Worm (Caenorhabditis elegans) whole organism, young adult: Measurements from ENCODE around the gene trh-1.

ENCODE experiments used
- C17E4.6 ChIP-seq: fragments of 200-800 bp; sonication (Bioruptor generic); IDR thresholded peaks from 2 replicates; pipeline ENCODE4 v1.3.6; 2022; ENCODE audit warnings: missing genetic modification reagents, missing genetic modification characterization, missing compliant biosample characterization
- D2030.7 ChIP-seq: fragments of 200-800 bp; sonication (Bioruptor generic); IDR thresholded peaks from 2 replicates; pipeline ENCODE4 v1.3.6; 2022; ENCODE audit warnings: missing genetic modification reagents, missing genetic modification characterization, missing compliant biosample characterization
- F22D6.2 ChIP-seq: sonication (generic microtip); optimal IDR thresholded peaks from 2 replicates; lab custom pipeline; 2016; ENCODE audit warnings: mild to moderate bottlenecking, missing genetic modification characterization, missing compliant biosample characterization
- F39B2.1 ChIP-seq: fragments of 200-800 bp; sonication (Bioruptor generic); IDR thresholded peaks from 2 replicates; pipeline ENCODE4 v1.3.6; 2022; ENCODE audit warnings: missing genetic modification reagents, missing genetic modification characterization, missing compliant biosample characterization
- F55B11.4 ChIP-seq: sonication (generic microtip); optimal IDR thresholded peaks from 2 replicates; lab custom pipeline; 2016; ENCODE audit warnings: missing compliant biosample characterization, missing genetic modification characterization, borderline replicate concordance; ENCODE audit not compliant: insufficient read depth
- K12H6.12 ChIP-seq: fragments of 200-800 bp; sonication (Bioruptor generic); optimal IDR thresholded peaks from 2 replicates; lab custom pipeline; 2018; ENCODE audit warnings: mild to moderate bottlenecking, missing genetic modification characterization, missing compliant biosample characterization
- Y79H2A.3 ChIP-seq: fragments of 200-800 bp; sonication (Bioruptor generic); conservative IDR thresholded peaks from 2 replicates; pipeline ENCODE4 v1.3.6; 2022; ENCODE audit warnings: missing genetic modification reagents, missing genetic modification characterization, missing compliant biosample characterization
- Y95B8A.8 ChIP-seq: fragments of 200-800 bp; sonication (Bioruptor generic); IDR thresholded peaks from 2 replicates; pipeline ENCODE4 v1.3.6; 2022; ENCODE audit warnings: missing genetic modification reagents, missing genetic modification characterization, missing compliant biosample characterization
- akir-1 ChIP-seq: fragments of 200-800 bp; sonication (Bioruptor generic); optimal IDR thresholded peaks from 2 replicates; lab custom pipeline; 2018; ENCODE audit warnings: mild to moderate bottlenecking, missing genetic modification characterization, moderate library complexity, missing compliant biosample characterization
- ama-1 ChIP-seq, 3 experiments: fragments of 150-350 bp in 1 of 3; sonication (generic microtip) in 2 of 3; optimal IDR thresholded peaks; 2 replicates each; lab custom pipeline; 2014 to 2018; ENCODE audit warnings: missing biosample characterization in 2 of 3, missing genetic modification characterization in 2 of 3, missing genetic modification reagents in 2 of 3
- aptf-2 ChIP-seq: fragments of 200-800 bp; sonication (Bioruptor generic); conservative IDR thresholded peaks from 2 replicates; pipeline ENCODE4 v1.3.6; 2022; ENCODE audit warnings: missing genetic modification reagents, missing genetic modification characterization, missing compliant biosample characterization
- aptf-3 ChIP-seq: fragments of 200-800 bp; sonication (Bioruptor generic); IDR thresholded peaks from 2 replicates; pipeline ENCODE4 v1.3.6; 2022; ENCODE audit warnings: missing genetic modification characterization, missing compliant biosample characterization
- bed-1 ChIP-seq: fragments of 200-800 bp; sonication (Bioruptor generic); IDR thresholded peaks from 2 replicates; pipeline ENCODE4 v1.3.6; 2022; ENCODE audit warnings: missing genetic modification reagents, missing genetic modification characterization, missing compliant biosample characterization
- ceh-100 ChIP-seq: fragments of 200-800 bp; sonication (Bioruptor generic); IDR thresholded peaks from 2 replicates; pipeline ENCODE4 v1.3.6; 2022; ENCODE audit warnings: missing genetic modification reagents, missing genetic modification characterization, missing compliant biosample characterization
- ceh-27 ChIP-seq: fragments of 200-800 bp; sonication (Bioruptor generic); optimal IDR thresholded peaks from 2 replicates; lab custom pipeline; 2018; ENCODE audit warnings: mild to moderate bottlenecking, missing genetic modification characterization, moderate library complexity, missing compliant biosample characterization
- ceh-40 ChIP-seq: fragments of 200-800 bp; sonication (Bioruptor generic); IDR thresholded peaks from 2 replicates; pipeline ENCODE4 v1.3.6; 2022; ENCODE audit warnings: missing genetic modification characterization, missing compliant biosample characterization
- ceh-58 ChIP-seq: fragments of 200-800 bp; sonication (Bioruptor generic); IDR thresholded peaks from 2 replicates; pipeline ENCODE4 v1.3.6; 2022; ENCODE audit warnings: missing genetic modification characterization, missing compliant biosample characterization
- dpl-1 ChIP-seq: fragments of 150-350 bp; optimal IDR thresholded peaks from 2 replicates; lab custom pipeline; 2014; ENCODE audit warnings: missing biosample characterization, missing genetic modification reagents, missing genetic modification characterization
- ekl-4 ChIP-seq: fragments of 200-800 bp; sonication (Bioruptor generic); IDR thresholded peaks from 2 replicates; pipeline ENCODE4 v1.3.6; 2022; ENCODE audit warnings: missing genetic modification reagents, missing genetic modification characterization, missing compliant biosample characterization
- hlh-12 ChIP-seq: sonication (generic microtip); optimal IDR thresholded peaks from 2 replicates; lab custom pipeline; 2016; ENCODE audit warnings: missing genetic modification characterization, missing compliant biosample characterization
- hlh-26 ChIP-seq: fragments of 200-800 bp; sonication (Bioruptor generic); conservative IDR thresholded peaks from 2 replicates; pipeline ENCODE4 v1.3.6; 2022; ENCODE audit warnings: missing genetic modification reagents, missing genetic modification characterization, missing compliant biosample characterization
- let-607 ChIP-seq, 2 experiments: fragments of 200-800 bp in 1 of 2; sonication (Bioruptor generic) in 1 of 2; sonication (generic microtip) in 1 of 2; optimal IDR thresholded peaks; 2 replicates each; lab custom pipeline; 2016 to 2018; ENCODE audit warnings: mild to moderate bottlenecking in 2 of 2, missing compliant biosample characterization in 2 of 2, missing genetic modification characterization in 2 of 2, moderate library complexity in 2 of 2, missing genotype in 1 of 2
- lin-54 ChIP-seq: fragments of 200-800 bp; sonication (Bioruptor generic); optimal IDR thresholded peaks from 2 replicates; lab custom pipeline; 2018; ENCODE audit warnings: mild to moderate bottlenecking, missing genetic modification characterization, missing compliant biosample characterization
- madf-6 ChIP-seq: fragments of 200-800 bp; sonication (Bioruptor generic); IDR thresholded peaks from 2 replicates; pipeline ENCODE4 v1.3.6; 2022; ENCODE audit warnings: missing genetic modification reagents, missing genetic modification characterization, missing compliant biosample characterization
- mcd-1 ChIP-seq: fragments of 200-800 bp; sonication (Bioruptor generic); IDR thresholded peaks from 2 replicates; pipeline ENCODE4 v1.3.6; 2022; ENCODE audit warnings: missing genetic modification reagents, missing genetic modification characterization, missing compliant biosample characterization
- mel-28 ChIP-seq: sonication (generic microtip); optimal IDR thresholded peaks from 2 replicates; lab custom pipeline; 2016; ENCODE audit warnings: borderline replicate concordance, mild to moderate bottlenecking, missing genetic modification characterization, missing compliant biosample characterization
- mes-4 ChIP-seq: sonication (generic microtip); optimal IDR thresholded peaks from 2 replicates; lab custom pipeline; 2016; ENCODE audit warnings: missing genotype, missing genetic modification characterization, missing compliant biosample characterization
- nfya-1 ChIP-seq: sonication (generic microtip); optimal IDR thresholded peaks from 2 replicates; lab custom pipeline; 2017; ENCODE audit warnings: antibody characterized with exemption, missing compliant biosample characterization, missing genetic modification characterization, borderline replicate concordance; ENCODE audit not compliant: insufficient read depth
- nfya-2 ChIP-seq: fragments of 200-800 bp; sonication (Bioruptor generic); IDR thresholded peaks from 2 replicates; pipeline ENCODE4 v1.3.6; 2022; ENCODE audit warnings: missing genetic modification reagents, missing genetic modification characterization, missing compliant biosample characterization
- pha-4 ChIP-seq: fragments of 150-350 bp; sonication (generic microtip); optimal IDR thresholded peaks from 2 replicates; lab custom pipeline; 2014; ENCODE audit warnings: missing biosample characterization, missing genetic modification reagents, missing genetic modification characterization
- rec-8 ChIP-seq, 2 experiments: sonication (generic microtip); optimal IDR thresholded peaks; 2 replicates each; lab custom pipeline; 2016; ENCODE audit warnings: mild to moderate bottlenecking in 2 of 2, missing genetic modification characterization in 2 of 2, missing genetic modification reagents in 2 of 2, missing genotype in 2 of 2, missing biosample characterization in 1 of 2, missing compliant biosample characterization in 1 of 2, moderate library complexity in 1 of 2
- repo-1 ChIP-seq: sonication (generic microtip); optimal IDR thresholded peaks from 2 replicates; lab custom pipeline; 2017; ENCODE audit warnings: mild to moderate bottlenecking, missing genetic modification characterization, missing compliant biosample characterization
- sea-2 ChIP-seq: fragments of 200-800 bp; sonication (Bioruptor generic); IDR thresholded peaks from 2 replicates; pipeline ENCODE4 v1.3.6; 2022; ENCODE audit warnings: missing genetic modification characterization, missing compliant biosample characterization
- snpc-1.3 ChIP-seq: sonication (generic microtip); optimal IDR thresholded peaks from 2 replicates; lab custom pipeline; 2017; ENCODE audit warnings: missing genetic modification characterization, mild to moderate bottlenecking, missing compliant biosample characterization, antibody characterized with exemption, moderate library complexity, missing genotype, missing genetic modification reagents; ENCODE audit not compliant: insufficient read depth
- snpc-4 ChIP-seq, 5 experiments: fragments of 150-350 bp in 1 of 5; sonication (generic microtip) in 4 of 5; optimal IDR thresholded peaks; 2 replicates each; lab custom pipeline; 2014 to 2018; ENCODE audit warnings: missing genetic modification characterization in 5 of 5, missing biosample characterization in 3 of 5, antibody characterized with exemption in 2 of 5, mild to moderate bottlenecking in 2 of 5, missing compliant biosample characterization in 2 of 5, missing genotype in 2 of 5, moderate library complexity in 2 of 5, missing genetic modification reagents in 1 of 5
- unc-130 ChIP-seq: sonication (generic microtip); optimal IDR thresholded peaks from 2 replicates; lab custom pipeline; 2016; ENCODE audit warnings: missing genetic modification reagents, missing genetic modification characterization, missing compliant biosample characterization
- unc-62 ChIP-seq: fragments of 150-350 bp; optimal IDR thresholded peaks from 2 replicates; lab custom pipeline; 2014; ENCODE audit warnings: missing biosample characterization, missing genetic modification reagents, missing genetic modification characterization
- ztf-18 ChIP-seq: sonication (generic microtip); optimal IDR thresholded peaks from 2 replicates; lab custom pipeline; 2016; ENCODE audit warnings: missing genotype, mild to moderate bottlenecking, missing genetic modification characterization, missing compliant biosample characterization
- ztf-22 ChIP-seq: fragments of 200-800 bp; sonication (Bioruptor generic); optimal IDR thresholded peaks from 2 replicates; lab custom pipeline; 2018; ENCODE audit warnings: mild to moderate bottlenecking, missing genetic modification characterization, moderate library complexity, missing compliant biosample characterization
- ztf-6 ChIP-seq: fragments of 200-800 bp; sonication (Bioruptor generic); IDR thresholded peaks from 2 replicates; pipeline ENCODE4 v1.3.6; 2022; ENCODE audit warnings: missing genetic modification reagents, missing genetic modification characterization, missing compliant biosample characterization

Gene trh-1

DNA sequence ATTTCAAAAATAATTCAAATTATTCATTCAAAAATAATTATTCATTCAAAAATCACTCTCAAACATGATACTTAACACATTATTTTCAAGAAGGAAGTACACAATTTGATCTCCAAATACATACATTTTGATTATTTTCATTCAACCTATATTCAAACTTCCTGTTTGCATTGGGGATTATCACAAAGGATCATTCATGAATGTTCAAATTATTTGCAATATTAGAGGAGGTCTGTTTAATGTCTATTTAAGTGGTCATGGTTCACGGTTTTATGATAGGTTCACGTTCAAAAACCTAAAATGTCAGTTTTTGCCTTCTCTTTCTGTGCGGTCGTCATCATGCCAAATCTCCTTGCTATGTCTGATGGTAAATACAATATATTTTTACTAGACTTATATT, 7.2 kb upstream of the trh-1 start, which contains the start of gene clec-202:
Gene clec-202, plus strand, starts transcription at position 301 of the 400 bp plus-strand sequence.
- TF ChIP-seq ekl-4 (GFP tag; lab: Robert Waterston, UW) (no peak), madf-6 (GFP tag; lab: Robert Waterston, UW) (no peak), unc-130 (GFP tag; lab: Kevin White, UChicago) (no peak), rec-8 (tag; optimal IDR thresholded peaks at IDR 0.05; lab: Kevin White, UChicago) (no peak), ama-1 (optimal IDR thresholded peaks at IDR 0.05; lab: Kevin White, UChicago) (no peak), ama-1 (GFP tag; optimal IDR thresholded peaks at IDR 0.05; lab: Kevin White, UChicago) (no peak), ztf-18 (no peak), ceh-100 (no peak), dpl-1 (GFP tag; lab: Kevin White, UChicago) (no peak), aptf-3 (GFP tag; lab: Robert Waterston, UW) (no peak), repo-1 (tag; lab: Kevin White, UChicago) (no peak), D2030.7 (GFP tag; lab: Robert Waterston, UW) (no peak), nfya-2 (GFP tag; lab: Robert Waterston, UW) (no peak), ztf-6 (no peak), let-607 (tag; optimal IDR thresholded peaks at IDR 0.05; lab: Kevin White, UChicago) (no peak), unc-62 (GFP tag; lab: Kevin White, UChicago) (no peak), akir-1 (GFP tag; lab: Kevin White, UChicago) (no peak)

DNA sequence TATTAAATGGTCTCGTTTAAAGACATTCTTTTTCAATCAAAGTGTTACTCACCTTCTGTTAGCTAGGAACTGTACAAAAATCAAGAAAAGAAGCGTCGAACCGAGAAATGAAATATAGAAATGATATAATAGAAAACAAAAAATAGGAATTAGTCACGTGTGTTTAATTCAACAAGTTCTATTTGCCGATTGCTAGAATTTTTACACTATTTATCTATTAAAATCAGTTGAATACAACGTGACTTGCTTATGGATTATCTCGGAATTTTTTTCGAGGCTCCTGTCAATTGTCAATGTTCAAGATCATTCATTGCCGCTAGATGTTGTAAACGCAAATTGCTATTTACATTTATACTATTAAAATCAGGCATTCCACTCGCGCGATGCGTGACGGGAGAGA, 1.1 kb upstream of the trh-1 start, which contains the start of gene zipt-17:
Gene zipt-17, minus strand, starts transcription at position 101 of the 400 bp plus-strand sequence.
- TF ChIP-seq bed-1 (GFP tag; lab: Robert Waterston, UW) (no peak), ceh-58 (GFP tag; lab: Robert Waterston, UW) (no peak)

DNA sequence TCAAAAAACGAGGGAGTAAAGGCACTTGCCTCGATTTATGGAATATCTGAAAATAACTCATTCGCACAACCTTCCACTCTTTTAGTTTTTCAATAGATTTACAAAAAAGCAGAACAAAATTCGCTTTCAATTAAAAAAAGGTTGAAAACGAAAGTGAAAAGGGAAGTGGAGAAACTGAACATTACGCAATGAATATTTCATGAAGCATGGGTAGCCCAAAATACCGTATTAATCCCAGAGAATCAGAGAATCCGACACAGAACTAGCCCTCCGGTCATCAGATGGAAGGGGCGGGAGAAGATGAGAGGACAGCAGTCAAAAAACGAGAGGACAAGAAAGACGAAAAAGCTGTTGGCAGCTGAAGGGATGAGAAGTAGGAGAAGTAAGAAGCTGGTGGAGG, 3.1 kb downstream of the trh-1 start, which contains the start of gene C30H6.5:
Gene C30H6.5, plus strand, starts transcription at position 301 of the 400 bp plus-strand sequence.
- no peak for TF ChIP-seq K12H6.12
- no peak for TF ChIP-seq mel-28 (tag; lab: Kevin White, UChicago)
- TF ChIP-seq F39B2.1: no peak
- no peak for TF ChIP-seq ztf-18
- TF ChIP-seq snpc-1.3 (tag; lab: Kevin White, UChicago): no peak
- TF ChIP-seq nfya-1: no peak
- no peak for TF ChIP-seq let-607 (tag; optimal IDR thresholded peaks at IDR 0.05; lab: Kevin White, UChicago)
- no peak for TF ChIP-seq hlh-26 (GFP tag; lab: Robert Waterston, UW)
- no peak for TF ChIP-seq snpc-4 (GFP tag; optimal IDR thresholded peaks at IDR 0.05; lab: Kevin White, UChicago)
- no peak for TF ChIP-seq snpc-4 (tag; optimal IDR thresholded peaks at IDR 0.05; lab: Kevin White, UChicago)
- no peak for TF ChIP-seq ztf-22
- TF ChIP-seq F55B11.4 (tag; lab: Kevin White, UChicago): no peak
- TF ChIP-seq ceh-27 (GFP tag; lab: Kevin White, UChicago): no peak

DNA sequence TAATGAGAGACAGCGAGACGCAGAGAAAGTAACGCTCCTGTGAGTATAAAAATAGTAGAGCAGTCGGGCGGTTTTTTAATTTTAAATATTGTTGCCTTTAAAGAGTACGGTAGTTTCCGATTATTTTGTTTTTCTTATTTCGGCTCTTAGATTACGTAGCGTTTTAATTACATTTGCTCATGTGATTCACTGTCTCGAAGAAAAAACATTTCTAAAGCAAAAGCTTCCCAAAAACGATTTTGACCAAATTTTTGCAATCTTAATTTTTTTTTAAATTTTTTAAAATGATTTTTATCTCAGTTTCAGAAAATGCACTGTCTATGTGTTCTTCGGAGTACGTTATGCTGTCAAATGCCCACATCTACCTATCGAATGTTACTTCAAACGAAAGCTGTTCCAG, 7.7 kb downstream of the trh-1 start, which contains the start of gene haf-1:
Gene haf-1, plus strand, starts transcription at position 301 of the 400 bp plus-strand sequence.
- TF ChIP-seq hlh-12 (tag; lab: Kevin White, UChicago) (no peak), mes-4 (tag; lab: Kevin White, UChicago) (no peak), pha-4 (tag; lab: Kevin White, UChicago) (no peak), C17E4.6 (GFP tag; lab: Robert Waterston, UW) (no peak), sea-2 (GFP tag; lab: Robert Waterston, UW) (no peak), F22D6.2 (no peak), mel-28 (tag; lab: Kevin White, UChicago) (no peak), Y95B8A.8 (no peak), lin-54 (GFP tag; lab: Kevin White, UChicago) (no peak), ceh-40 (GFP tag; lab: Robert Waterston, UW) (no peak), mcd-1 (GFP tag; lab: Robert Waterston, UW) (no peak), aptf-2 (GFP tag; lab: Robert Waterston, UW) (no peak), Y79H2A.3 (no peak)
